Worm (Caenorhabditis elegans) whole organism, L3 larva: ENCODE measurements around the gene ttc-36.
A peak's percentile ranks its signal among the peaks of the same experiment; 100 is the strongest.

Experiments
- aly-2 ChIP-seq: fragments of 150-350 bp; optimal IDR thresholded peaks from 2 replicates; lab custom pipeline; 2014; ENCODE audit warnings: missing biosample characterization, missing genetic modification characterization
- ama-1 ChIP-seq: fragments of 150-350 bp; optimal IDR thresholded peaks from 2 replicates; lab custom pipeline; 2018
- ceh-28 ChIP-seq: fragments of 150-350 bp; optimal IDR thresholded peaks from 2 replicates; lab custom pipeline; 2014; ENCODE audit warnings: missing biosample characterization, missing genetic modification reagents, missing genetic modification characterization
- ceh-9 ChIP-seq: sonication (generic microtip); optimal IDR thresholded peaks from 2 replicates; lab custom pipeline; 2018; ENCODE audit warnings: missing biosample characterization, missing genetic modification characterization
- egl-27 ChIP-seq: sonication (generic microtip); optimal IDR thresholded peaks from 4 replicates; lab custom pipeline; 2017; ENCODE audit warnings: missing biosample characterization, missing genetic modification reagents, missing genetic modification characterization
- egl-5 ChIP-seq: fragments of 150-350 bp; optimal IDR thresholded peaks from 2 replicates; lab custom pipeline; 2017; ENCODE audit warnings: missing biosample characterization, missing genetic modification reagents, missing genetic modification characterization, inconsistent platforms
- elt-1 ChIP-seq: fragments of 150-350 bp; optimal IDR thresholded peaks from 2 replicates; lab custom pipeline; 2014; ENCODE audit warnings: missing biosample characterization, missing genetic modification characterization
- elt-3 ChIP-seq, 3 experiments: fragments of 150-350 bp in 1 of 3; sonication (generic microtip) in 2 of 3; optimal IDR thresholded peaks; 2 replicates in 2 of 3; 4 replicates in 1 of 3; lab custom pipeline; 2014 to 2017; ENCODE audit warnings: missing biosample characterization in 3 of 3, missing genetic modification characterization in 3 of 3
- fkh-10 ChIP-seq: sonication (generic microtip); optimal IDR thresholded peaks from 2 replicates; lab custom pipeline; 2017; ENCODE audit warnings: missing biosample characterization, missing genetic modification reagents, missing genetic modification characterization
- fkh-2 ChIP-seq: fragments of 150-350 bp; optimal IDR thresholded peaks from 2 replicates; lab custom pipeline; 2014; ENCODE audit warnings: missing biosample characterization, missing genetic modification reagents, missing genetic modification characterization
- fos-1 ChIP-seq: fragments of 150-350 bp; optimal IDR thresholded peaks from 2 replicates; lab custom pipeline; 2014; ENCODE audit warnings: missing biosample characterization, missing genetic modification characterization
- hmg-11 ChIP-seq: sonication (generic microtip); optimal IDR thresholded peaks from 2 replicates; lab custom pipeline; 2016; ENCODE audit warnings: missing genetic modification characterization, missing compliant biosample characterization
- jun-1 ChIP-seq: fragments of 150-350 bp; optimal IDR thresholded peaks from 2 replicates; lab custom pipeline; 2014; ENCODE audit warnings: missing biosample characterization, missing genetic modification reagents, missing genetic modification characterization
- lin-15B ChIP-seq: fragments of 150-350 bp; optimal IDR thresholded peaks from 2 replicates; lab custom pipeline; 2014; ENCODE audit warnings: missing biosample characterization, missing genetic modification characterization
- lin-39 ChIP-seq: fragments of 150-350 bp; optimal IDR thresholded peaks from 2 replicates; lab custom pipeline; 2018; ENCODE audit warnings: missing biosample characterization, missing genetic modification reagents, missing genetic modification characterization
- lsy-12 ChIP-seq: sonication (generic microtip); optimal IDR thresholded peaks from 2 replicates; lab custom pipeline; 2016; ENCODE audit warnings: mild to moderate bottlenecking, missing genetic modification characterization, missing compliant biosample characterization
- mdl-1 ChIP-seq: fragments of 150-350 bp; optimal IDR thresholded peaks from 2 replicates; lab custom pipeline; 2014; ENCODE audit warnings: missing biosample characterization, missing genetic modification characterization
- mml-1 ChIP-seq: fragments of 150-350 bp; sonication (generic microtip); optimal IDR thresholded peaks from 3 replicates; lab custom pipeline; 2014; ENCODE audit warnings: missing biosample characterization, missing genetic modification characterization
- nfya-1 ChIP-seq: sonication (generic microtip); optimal IDR thresholded peaks from 2 replicates; lab custom pipeline; 2017; ENCODE audit warnings: missing genetic modification characterization, mild to moderate bottlenecking, missing compliant biosample characterization, antibody characterized with exemption, moderate library complexity; ENCODE audit not compliant: insufficient read depth
- nhr-11 ChIP-seq: fragments of 150-350 bp; optimal IDR thresholded peaks from 2 replicates; lab custom pipeline; 2014; ENCODE audit warnings: missing biosample characterization, missing genetic modification characterization
- nhr-12 ChIP-seq: fragments of 150-350 bp; optimal IDR thresholded peaks from 2 replicates; lab custom pipeline; 2014; ENCODE audit warnings: missing biosample characterization, missing genetic modification characterization
- nhr-23 ChIP-seq: fragments of 150-350 bp; optimal IDR thresholded peaks from 2 replicates; lab custom pipeline; 2014; ENCODE audit warnings: missing biosample characterization, missing genetic modification reagents, missing genetic modification characterization
- nhr-237 ChIP-seq: fragments of 150-350 bp; optimal IDR thresholded peaks from 2 replicates; lab custom pipeline; 2014; ENCODE audit warnings: missing biosample characterization, missing genetic modification characterization
- nhr-25 ChIP-seq: sonication (generic microtip); optimal IDR thresholded peaks from 2 replicates; lab custom pipeline; 2017; ENCODE audit warnings: missing biosample characterization, missing genetic modification characterization
- nhr-43 ChIP-seq: sonication (generic microtip); optimal IDR thresholded peaks from 2 replicates; lab custom pipeline; 2016; ENCODE audit warnings: mild to moderate bottlenecking, missing genetic modification characterization, missing compliant biosample characterization; ENCODE audit not compliant: poor library complexity, severe bottlenecking
- nhr-76 ChIP-seq: fragments of 150-350 bp; sonication (generic microtip); optimal IDR thresholded peaks from 5 replicates; lab custom pipeline; 2014; ENCODE audit warnings: missing biosample characterization, missing genetic modification characterization
- nhr-77 ChIP-seq: fragments of 150-350 bp; optimal IDR thresholded peaks from 2 replicates; lab custom pipeline; 2014; ENCODE audit warnings: missing biosample characterization, missing genetic modification characterization
- pha-4 ChIP-seq: fragments of 150-350 bp; optimal IDR thresholded peaks from 2 replicates; lab custom pipeline; 2014; ENCODE audit warnings: missing biosample characterization, missing genetic modification reagents, missing genetic modification characterization
- pqm-1 ChIP-seq: fragments of 150-350 bp; optimal IDR thresholded peaks from 2 replicates; lab custom pipeline; 2017; ENCODE audit warnings: missing biosample characterization, missing genetic modification characterization, inconsistent platforms
- skn-1 ChIP-seq: fragments of 150-350 bp; optimal IDR thresholded peaks from 2 replicates; lab custom pipeline; 2014; ENCODE audit warnings: missing biosample characterization, missing genetic modification characterization
- snpc-4 ChIP-seq: fragments of 150-350 bp; optimal IDR thresholded peaks from 2 replicates; lab custom pipeline; 2014; ENCODE audit warnings: missing biosample characterization, missing genetic modification characterization
- tbx-2 ChIP-seq: sonication (generic microtip); optimal IDR thresholded peaks from 2 replicates; lab custom pipeline; 2016; ENCODE audit warnings: mild to moderate bottlenecking, missing genetic modification characterization, missing compliant biosample characterization
- unc-39 ChIP-seq: sonication (generic microtip); optimal IDR thresholded peaks from 4 replicates; lab custom pipeline; 2017; ENCODE audit warnings: missing biosample characterization, missing genetic modification characterization
- unc-62 ChIP-seq: fragments of 150-350 bp; sonication (generic microtip); optimal IDR thresholded peaks from 4 replicates; lab custom pipeline; 2014; ENCODE audit warnings: missing biosample characterization, missing genetic modification reagents, missing genetic modification characterization
- ztf-11 ChIP-seq: fragments of 150-350 bp; optimal IDR thresholded peaks from 2 replicates; lab custom pipeline; 2014; ENCODE audit warnings: missing biosample characterization, missing genetic modification characterization
- ztf-4 ChIP-seq: fragments of 150-350 bp; optimal IDR thresholded peaks from 2 replicates; lab custom pipeline; 2014; ENCODE audit warnings: missing biosample characterization, missing genetic modification characterization

Gene ttc-36

ce11 chrII:9984866-9985336, 45.1 kb upstream of the ttc-36 start (continued):
- TF ChIP-seq nhr-11 (tag; lab: Kevin White, UChicago) (peak; percentile 77), tbx-2 (tag; lab: Kevin White, UChicago) (peak; percentile 22), ceh-28 (tag; lab: Kevin White, UChicago) (no peak), pha-4 (tag; lab: Kevin White, UChicago) (peak; percentile 81), lin-15B (tag; lab: Kevin White, UChicago) (peak; percentile 56), elt-1 (tag; lab: Kevin White, UChicago) (peak; percentile 45), ztf-4 (no peak), egl-5 (tag; lab: Kevin White, UChicago) (peak; percentile 44)
- TF ChIP-seq, all 47 proteins: peak for 13

- TF ChIP-seq lin-39 (tag; lab: Kevin White, UChicago) (no peak), nhr-25 (tag; lab: Kevin White, UChicago) (peak; percentile 8), nhr-11 (tag; lab: Kevin White, UChicago) (peak; percentile 25), ztf-11 (tag; lab: Kevin White, UChicago) (no peak)
These were observed 43.1 kb upstream of the ttc-36 start for ce11 chrII:9986635-9987575.

ce11 chrII:9988620-9989019, 41.4 kb upstream of the ttc-36 start:
- no peak for TF ChIP-seq hmg-11
- TF ChIP-seq jun-1 (tag; lab: Kevin White, UChicago) = no peak
- no peak for TF ChIP-seq aly-2 (tag; lab: Kevin White, UChicago)

ce11 chrII:9989533-9989932, 40.5 kb upstream of the ttc-36 start:
- no peak for TF ChIP-seq fkh-10
- no peak for TF ChIP-seq hmg-11
- no peak for TF ChIP-seq lin-15B (tag; lab: Kevin White, UChicago)
- no peak for TF ChIP-seq mdl-1
- no peak for TF ChIP-seq nhr-237 (tag; lab: Kevin White, UChicago)
- TF ChIP-seq snpc-4 = no peak
- TF ChIP-seq tbx-2 (tag; lab: Kevin White, UChicago) = no peak
- no peak for TF ChIP-seq lsy-12
- no peak for TF ChIP-seq skn-1 (tag; lab: Kevin White, UChicago)
- no peak for TF ChIP-seq unc-62 (GFP tag; lab: Kevin White, UChicago)
- TF ChIP-seq nhr-77 (tag; lab: Kevin White, UChicago) = no peak
- no peak for TF ChIP-seq nhr-23 (tag; lab: Kevin White, UChicago)
- no peak for TF ChIP-seq elt-1 (tag; lab: Kevin White, UChicago)

- TF ChIP-seq fos-1 (tag; lab: Kevin White, UChicago) (no peak), ceh-9 (no peak), nhr-237 (tag; lab: Kevin White, UChicago) (no peak), nhr-23 (tag; lab: Kevin White, UChicago) (no peak), ztf-4 (no peak)
These were observed 39.2 kb upstream of the ttc-36 start, which contains the start of gene lec-3 for ce11 chrII:9990812-9991211. Gene lec-3 (plus strand): TSS chrII:9991112.

ce11 chrII:9992474-9992873, 37.5 kb upstream of the ttc-36 start:
- TF ChIP-seq fkh-10 (peak; percentile 12), lin-39 (tag; lab: Kevin White, UChicago) (no peak), mml-1 (tag; lab: Kevin White, UChicago) (no peak), nhr-43 (no peak), ztf-11 (tag; lab: Kevin White, UChicago) (no peak)

- TF ChIP-seq aly-2 (tag; lab: Kevin White, UChicago) (no peak), tbx-2 (tag; lab: Kevin White, UChicago) (no peak), lsy-12 (no peak), ama-1 (lab: Kevin White, UChicago) (no peak), nhr-12 (tag; lab: Kevin White, UChicago) (no peak), fkh-10 (no peak), fkh-2 (tag; lab: Kevin White, UChicago) (no peak), mdl-1 (no peak), jun-1 (tag; lab: Kevin White, UChicago) (no peak), unc-62 (GFP tag; lab: Kevin White, UChicago) (no peak), ceh-28 (tag; lab: Kevin White, UChicago) (no peak), elt-3 (tag; optimal IDR thresholded peaks at IDR 0.05; lab: Kevin White, UChicago) (no peak), nhr-76 (tag; lab: Kevin White, UChicago) (no peak), pqm-1 (tag; lab: Kevin White, UChicago) (no peak), egl-27 (tag; lab: Kevin White, UChicago) (no peak), nfya-1 (tag; lab: Kevin White, UChicago) (no peak), nhr-25 (tag; lab: Kevin White, UChicago) (no peak), ceh-9 (no peak), unc-39 (no peak), snpc-4 (no peak)
These were observed 35.3 kb upstream of the ttc-36 start for ce11 chrII:9994679-9995078.
